Fruit fly (Drosophila melanogaster): ENCODE results near the gene Afti.

The Afti gene

dm6 chr3R:14373828-14374217 is 47.3 kb upstream of the Afti start (continued):
- TF ChIP-seq prd (optimal IDR thresholded peaks at IDR 0.05) (no peak), prd (GFP tag; IDR thresholded peaks at IDR 0.05) (no peak), Stat92E (GFP tag; optimal IDR thresholded peaks at IDR 0.05) (no peak), Fer3 (tag; optimal IDR thresholded peaks at IDR 0.05) (no peak), MBD-R2 (GFP tag; IDR thresholded peaks at IDR 0.05) (no peak), CG4707 (GFP tag; optimal IDR thresholded peaks at IDR 0.05) (no peak), nau (GFP tag; optimal IDR thresholded peaks at IDR 0.05) (no peak), seq (GFP tag; IDR thresholded peaks at IDR 0.05) (no peak), kay (GFP tag; optimal IDR thresholded peaks at IDR 0.05) (no peak), trem (tag; optimal IDR thresholded peaks at IDR 0.05) (no peak), Ssrp (tag; optimal IDR thresholded peaks at IDR 0.05) (peak; percentile 7), Bteb2 (GFP tag; optimal IDR thresholded peaks at IDR 0.05) (no peak), CG10543 (GFP tag; optimal IDR thresholded peaks at IDR 0.05) (no peak), corto (GFP tag; optimal IDR thresholded peaks at IDR 0.05) (peak; percentile 40), CG4328 (GFP tag; optimal IDR thresholded peaks at IDR 0.05) (no peak)

dm6 chr3R:14373192-14373827 is 46.8 kb upstream of the Afti start:
- TF ChIP-seq CG4707 (GFP tag; optimal IDR thresholded peaks at IDR 0.05) (peak; percentile 88), CG6175 (GFP tag; IDR thresholded peaks at IDR 0.05) (peak; percentile 46; the same call in 1 of the 3 replicates), eve (GFP tag; optimal IDR thresholded peaks at IDR 0.05) (peak in 1 of 2 experiments; percentile 99), NfI (GFP tag; optimal IDR thresholded peaks at IDR 0.05) (peak; percentile 95), Hmr (GFP tag; optimal IDR thresholded peaks at IDR 0.05) (peak; percentile 89), CG3065 (GFP tag; optimal IDR thresholded peaks at IDR 0.05) (peak; percentile 95), CG18764 (GFP tag; optimal IDR thresholded peaks at IDR 0.05) (peak; percentile 82), Ravus (GFP tag; IDR thresholded peaks at IDR 0.05) (peak; percentile 83), tll (GFP tag; optimal IDR thresholded peaks at IDR 0.05) (peak; percentile 58 to 91), so (GFP tag; IDR thresholded peaks at IDR 0.05) (peak; percentile 95), bsh (GFP tag; optimal IDR thresholded peaks at IDR 0.05) (peak; percentile 97 to 98), gro (GFP tag; optimal IDR thresholded peaks at IDR 0.05) (peak; percentile 32), CG7556 (GFP tag; optimal IDR thresholded peaks at IDR 0.05) (peak; percentile 93), unc-4 (GFP tag; IDR thresholded peaks at IDR 0.05; ENCODE audit: partially characterized antibody) (no peak), CG12769 (tag; optimal IDR thresholded peaks at IDR 0.05) (peak; percentile 97), CG10565 (GFP tag; optimal IDR thresholded peaks at IDR 0.05) (peak; percentile 67), CG10543 (GFP tag; optimal IDR thresholded peaks at IDR 0.05) (no peak), sens (GFP tag) (peak; percentile 100), CG11723 (GFP tag; optimal IDR thresholded peaks at IDR 0.05) (peak; percentile 93), gfzf (GFP tag; optimal IDR thresholded peaks at IDR 0.05) (no peak), CG8765 (GFP tag; IDR thresholded peaks at IDR 0.05) (peak; percentile 44; the same call in 1 of the 2 replicates), bowl (GFP tag; IDR thresholded peaks at IDR 0.05) (peak; percentile 95), vfl (GFP tag; optimal IDR thresholded peaks at IDR 0.05) (peak; percentile 90), kni (GFP tag; optimal IDR thresholded peaks at IDR 0.05) (no peak), HLHmδ (GFP tag; optimal IDR thresholded peaks at IDR 0.05) (no peak), Six4 (GFP tag; optimal IDR thresholded peaks at IDR 0.05) (peak; percentile 87), Drgx (GFP tag; IDR thresholded peaks at IDR 0.05) (peak; percentile 98), CG2199 (GFP tag; IDR thresholded peaks at IDR 0.05) (peak; percentile 99), CG30431 (GFP tag; optimal IDR thresholded peaks at IDR 0.05) (peak; percentile 95), CG15011 (GFP tag; optimal IDR thresholded peaks at IDR 0.05) (peak; percentile 69), Tbp (GFP tag; optimal IDR thresholded peaks at IDR 0.05) (no peak), CG17186 (GFP tag; optimal IDR thresholded peaks at IDR 0.05) (peak; percentile 65), CG13775 (GFP tag; optimal IDR thresholded peaks at IDR 0.05) (peak; percentile 93), hkb (optimal IDR thresholded peaks at IDR 0.05) (no peak), hkb (GFP tag; IDR thresholded peaks at IDR 0.05) (peak; percentile 87)

All from whole organism, embryonic.